Worm (Caenorhabditis elegans) whole organism, late embryonic: ENCODE results near the gene clec-70.

Source experiments
- C08G9.2 ChIP-seq: sonication (generic microtip); optimal IDR thresholded peaks from 2 replicates; lab custom pipeline; 2016; ENCODE audit warnings: mild to moderate bottlenecking, missing genetic modification characterization, moderate library complexity, missing compliant biosample characterization
- F13H6.1 ChIP-seq: sonication (generic microtip); optimal IDR thresholded peaks from 2 replicates; lab custom pipeline; 2016; ENCODE audit warnings: missing genetic modification characterization, missing compliant biosample characterization
- K02D7.2 ChIP-seq: sonication (generic microtip); optimal IDR thresholded peaks from 2 replicates; lab custom pipeline; 2017; ENCODE audit warnings: mild to moderate bottlenecking, missing genetic modification characterization, missing compliant biosample characterization
- K09A11.1 ChIP-seq: sonication (generic microtip); optimal IDR thresholded peaks from 2 replicates; lab custom pipeline; 2017; ENCODE audit warnings: antibody characterized with exemption, mild to moderate bottlenecking, missing genetic modification characterization, missing compliant biosample characterization; ENCODE audit not compliant: insufficient read depth
- Y22D7AL.16 ChIP-seq: sonication (generic microtip); optimal IDR thresholded peaks from 2 replicates; lab custom pipeline; 2016; ENCODE audit warnings: missing genetic modification characterization, missing compliant biosample characterization
- ahr-1 ChIP-seq: sonication (generic microtip); optimal IDR thresholded peaks from 2 replicates; lab custom pipeline; 2016; ENCODE audit warnings: missing genetic modification characterization, missing compliant biosample characterization
- ceh-14 ChIP-seq: sonication (generic microtip); optimal IDR thresholded peaks from 2 replicates; lab custom pipeline; 2016; ENCODE audit warnings: missing genotype, missing genetic modification characterization, missing compliant biosample characterization
- ceh-2 ChIP-seq: sonication (generic microtip); optimal IDR thresholded peaks from 2 replicates; lab custom pipeline; 2016; ENCODE audit warnings: missing genotype, missing genetic modification characterization, missing compliant biosample characterization
- ceh-24 ChIP-seq: sonication (generic microtip); optimal IDR thresholded peaks from 2 replicates; lab custom pipeline; 2016; ENCODE audit warnings: mild to moderate bottlenecking, missing genetic modification characterization, missing compliant biosample characterization
- ceh-30 ChIP-seq: fragments of 150-350 bp; optimal IDR thresholded peaks from 2 replicates; lab custom pipeline; 2014; ENCODE audit warnings: missing biosample characterization, missing genetic modification characterization
- ceh-45 ChIP-seq: fragments of 200-800 bp; sonication (Bioruptor generic); IDR thresholded peaks from 2 replicates; pipeline ENCODE4 v1.3.6; 2022; ENCODE audit warnings: missing genetic modification reagents, missing genetic modification characterization, missing compliant biosample characterization
- ceh-48 ChIP-seq: sonication (generic microtip); optimal IDR thresholded peaks from 2 replicates; lab custom pipeline; 2016; ENCODE audit warnings: missing genetic modification characterization, inconsistent platforms, missing compliant biosample characterization
- che-1 ChIP-seq: sonication (generic microtip); optimal IDR thresholded peaks from 2 replicates; lab custom pipeline; 2016; ENCODE audit warnings: mild to moderate bottlenecking, missing genetic modification characterization, missing compliant biosample characterization
- dmd-4 ChIP-seq: sonication (generic microtip); optimal IDR thresholded peaks from 2 replicates; lab custom pipeline; 2016; ENCODE audit warnings: borderline replicate concordance, missing genetic modification characterization, missing compliant biosample characterization
- dve-1 ChIP-seq: sonication (generic microtip); optimal IDR thresholded peaks from 2 replicates; lab custom pipeline; 2017; ENCODE audit warnings: antibody characterized with exemption, mild to moderate bottlenecking, missing genetic modification characterization, missing compliant biosample characterization
- elt-4 ChIP-seq: sonication (generic microtip); optimal IDR thresholded peaks from 2 replicates; lab custom pipeline; 2016; ENCODE audit warnings: missing genetic modification characterization, missing compliant biosample characterization
- ets-4 ChIP-seq: sonication (generic microtip); optimal IDR thresholded peaks from 2 replicates; lab custom pipeline; 2016; ENCODE audit warnings: missing genetic modification characterization, missing compliant biosample characterization
- fkh-6 ChIP-seq: sonication (generic microtip); optimal IDR thresholded peaks from 2 replicates; lab custom pipeline; 2016; ENCODE audit warnings: missing genetic modification characterization, missing compliant biosample characterization
- hlh-13 ChIP-seq: fragments of 200-800 bp; sonication (Bioruptor generic); optimal IDR thresholded peaks from 2 replicates; lab custom pipeline; 2018; ENCODE audit warnings: mild to moderate bottlenecking, missing genetic modification characterization, missing compliant biosample characterization
- hlh-30 ChIP-seq: sonication (generic microtip); optimal IDR thresholded peaks from 2 replicates; lab custom pipeline; 2017; ENCODE audit warnings: antibody characterized with exemption, missing genetic modification characterization, missing compliant biosample characterization; ENCODE audit not compliant: insufficient read depth
- lim-6 ChIP-seq: sonication (generic microtip); optimal IDR thresholded peaks from 2 replicates; lab custom pipeline; 2016; ENCODE audit warnings: missing genetic modification characterization, missing compliant biosample characterization
- lin-11 ChIP-seq: fragments of 200-800 bp; sonication (Bioruptor generic); optimal IDR thresholded peaks from 2 replicates; lab custom pipeline; 2018; ENCODE audit warnings: mild to moderate bottlenecking, missing genetic modification characterization, missing compliant biosample characterization
- nhr-11 ChIP-seq: fragments of 150-350 bp; optimal IDR thresholded peaks from 2 replicates; lab custom pipeline; 2014; ENCODE audit warnings: missing biosample characterization, missing genetic modification characterization
- nhr-232 ChIP-seq: sonication (generic microtip); optimal IDR thresholded peaks from 2 replicates; lab custom pipeline; 2016; ENCODE audit warnings: missing genetic modification characterization, missing compliant biosample characterization
- pag-3 ChIP-seq: sonication (generic microtip); optimal IDR thresholded peaks from 2 replicates; lab custom pipeline; 2016; ENCODE audit warnings: missing compliant biosample characterization, missing genetic modification characterization, borderline replicate concordance
- pax-1 ChIP-seq: fragments of 150-350 bp; optimal IDR thresholded peaks from 2 replicates; lab custom pipeline; 2014; ENCODE audit warnings: missing biosample characterization, missing genetic modification characterization
- pha-2 ChIP-seq: sonication (generic microtip); optimal IDR thresholded peaks from 2 replicates; lab custom pipeline; 2017; ENCODE audit warnings: mild to moderate bottlenecking, missing genetic modification characterization, missing compliant biosample characterization
- pha-4 ChIP-seq: fragments of 150-350 bp; optimal IDR thresholded peaks from 2 replicates; lab custom pipeline; 2018; ENCODE audit warnings: missing biosample characterization, missing genetic modification reagents, missing genetic modification characterization
- pqm-1 ChIP-seq: sonication (generic microtip); optimal IDR thresholded peaks from 2 replicates; lab custom pipeline; 2016; ENCODE audit warnings: missing genetic modification characterization, missing compliant biosample characterization
- sdc-2 ChIP-seq: sonication (generic microtip); optimal IDR thresholded peaks from 2 replicates; lab custom pipeline; 2016; ENCODE audit warnings: missing genotype, missing genetic modification characterization, missing compliant biosample characterization
- syd-9 ChIP-seq: sonication (generic microtip); optimal IDR thresholded peaks from 2 replicates; lab custom pipeline; 2016; ENCODE audit warnings: mild to moderate bottlenecking, missing genetic modification characterization, moderate library complexity, missing compliant biosample characterization
- tbx-7 ChIP-seq: sonication (generic microtip); optimal IDR thresholded peaks from 2 replicates; lab custom pipeline; 2016; ENCODE audit warnings: missing genotype, missing genetic modification characterization, missing compliant biosample characterization
- ttx-3 ChIP-seq: sonication (generic microtip); optimal IDR thresholded peaks from 2 replicates; lab custom pipeline; 2016; ENCODE audit warnings: missing genetic modification reagents, missing genetic modification characterization, missing compliant biosample characterization
- unc-3 ChIP-seq, 2 experiments: fragments of 200-800 bp in 1 of 2; sonication (Bioruptor generic) in 1 of 2; sonication (generic microtip) in 1 of 2; conservative IDR thresholded peaks in 1 of 2; optimal IDR thresholded peaks in 1 of 2; 2 replicates each; pipeline versions ENCODE4 v1.3.6 to Lab custom; 2016 to 2022; ENCODE audit warnings: missing compliant biosample characterization in 2 of 2, missing genetic modification characterization in 2 of 2, missing genetic modification reagents in 1 of 2
- unc-86 ChIP-seq: sonication (generic microtip); optimal IDR thresholded peaks from 2 replicates; lab custom pipeline; 2016; ENCODE audit warnings: missing genetic modification characterization, missing compliant biosample characterization
- zip-5 ChIP-seq: sonication (generic microtip); optimal IDR thresholded peaks from 2 replicates; lab custom pipeline; 2016; ENCODE audit warnings: missing genetic modification characterization, missing compliant biosample characterization
- ztf-16 ChIP-seq: sonication (generic microtip); optimal IDR thresholded peaks from 2 replicates; lab custom pipeline; 2017; ENCODE audit warnings: missing genetic modification characterization, missing compliant biosample characterization

clec-70 gene

DNA sequence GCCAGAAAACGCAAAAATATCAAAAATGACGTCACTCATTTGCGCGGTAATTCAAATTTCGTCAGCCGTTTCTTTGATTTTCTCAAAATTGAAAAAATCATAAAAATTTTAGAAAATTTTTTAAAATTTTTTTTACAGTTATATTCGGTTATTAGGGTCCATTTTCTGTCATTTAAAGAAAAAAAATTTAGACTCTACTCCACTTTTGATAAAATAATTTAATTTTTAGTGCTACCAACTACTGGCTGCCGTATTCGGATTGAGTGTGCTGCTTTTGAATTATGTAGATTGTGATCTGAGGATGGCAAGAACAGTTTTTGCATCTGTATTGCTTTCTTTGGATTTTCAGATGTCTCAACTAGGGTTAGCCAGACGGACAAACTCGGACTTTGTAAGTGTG lies 30.1 kb downstream of the clec-70 start, which contains the start of gene Y46C8AM.1:
Gene Y46C8AM.1 (plus strand): TSS at position 301 of the 400 bp plus-strand sequence.
- TF ChIP-seq ceh-48 (tag; lab: Kevin White, UChicago): no peak
- TF ChIP-seq K09A11.1: no peak
- TF ChIP-seq pqm-1 (tag; lab: Kevin White, UChicago): no peak
- no peak for TF ChIP-seq C08G9.2 (tag; lab: Kevin White, UChicago)
- TF ChIP-seq unc-86 (tag; lab: Kevin White, UChicago): no peak
- no peak for TF ChIP-seq dve-1 (tag; lab: Kevin White, UChicago)
- TF ChIP-seq pax-1: no peak
- TF ChIP-seq unc-3 (GFP tag; conservative IDR thresholded peaks at IDR 0.05; lab: Robert Waterston, UW): no peak
- no peak for TF ChIP-seq unc-3 (tag; optimal IDR thresholded peaks at IDR 0.05; lab: Kevin White, UChicago)
- TF ChIP-seq ceh-45 (GFP tag; lab: Robert Waterston, UW): no peak
- TF ChIP-seq nhr-11: no peak
- no peak for TF ChIP-seq zip-5
- no peak for TF ChIP-seq ceh-2 (tag; lab: Kevin White, UChicago)
- no peak for TF ChIP-seq hlh-30 (tag; lab: Kevin White, UChicago)
- TF ChIP-seq lim-6 (tag; lab: Kevin White, UChicago): no peak
- no peak for TF ChIP-seq ahr-1
- no peak for TF ChIP-seq nhr-232 (tag; lab: Kevin White, UChicago)
- TF ChIP-seq Y22D7AL.16 (tag; lab: Kevin White, UChicago): no peak
- no peak for TF ChIP-seq lin-11 (tag; lab: Kevin White, UChicago)
- TF ChIP-seq ets-4 (tag; lab: Kevin White, UChicago): no peak

DNA sequence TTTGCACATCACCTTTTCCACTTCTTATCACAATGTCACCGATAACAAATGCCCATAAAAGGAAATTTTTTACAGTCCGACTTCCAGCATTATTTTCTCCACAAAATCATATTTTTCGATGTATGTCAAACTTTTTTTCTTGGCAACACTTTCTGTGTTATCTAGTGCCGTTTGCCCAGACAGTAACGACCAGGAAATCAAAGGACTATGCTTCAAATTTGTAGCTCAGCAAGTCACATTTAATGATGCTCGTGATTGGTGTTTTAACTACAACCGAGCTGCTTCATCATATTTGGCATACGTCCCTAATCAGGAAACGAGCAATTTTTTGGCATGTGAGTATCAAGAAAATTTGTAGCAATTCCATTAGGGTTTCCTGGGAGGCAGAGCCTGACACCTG lies 31.0 kb downstream of the clec-70 start:
- TF ChIP-seq syd-9 (tag; lab: Kevin White, UChicago): no peak

DNA sequence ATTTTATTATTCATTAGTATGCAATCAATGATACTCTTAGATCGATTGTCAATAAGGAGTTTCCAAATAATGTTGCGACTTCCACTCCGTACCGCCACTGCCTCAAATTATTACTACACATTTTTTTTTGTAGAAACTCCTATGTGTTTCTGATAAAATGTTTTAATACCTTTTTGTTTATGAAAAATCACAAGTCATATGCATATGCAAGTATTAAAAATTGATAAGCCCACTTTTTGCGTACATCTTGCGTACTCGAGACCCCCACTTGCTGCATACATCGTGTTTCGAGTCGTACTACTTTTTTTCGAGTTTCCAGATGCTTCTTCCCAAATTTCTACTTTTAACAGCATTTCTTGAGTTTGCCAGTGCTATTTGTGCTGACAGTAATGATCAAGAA lies 32.5 kb downstream of the clec-70 start, which contains the start of gene clec-76:
Gene clec-76 (plus strand): TSS at position 234 of the 400 bp plus-strand sequence.
- TF ChIP-seq K02D7.2 (no peak), pha-2 (no peak), pag-3 (tag; lab: Kevin White, UChicago) (no peak), che-1 (tag; lab: Kevin White, UChicago) (no peak), ttx-3 (tag; lab: Kevin White, UChicago) (no peak), K09A11.1 (no peak)

DNA sequence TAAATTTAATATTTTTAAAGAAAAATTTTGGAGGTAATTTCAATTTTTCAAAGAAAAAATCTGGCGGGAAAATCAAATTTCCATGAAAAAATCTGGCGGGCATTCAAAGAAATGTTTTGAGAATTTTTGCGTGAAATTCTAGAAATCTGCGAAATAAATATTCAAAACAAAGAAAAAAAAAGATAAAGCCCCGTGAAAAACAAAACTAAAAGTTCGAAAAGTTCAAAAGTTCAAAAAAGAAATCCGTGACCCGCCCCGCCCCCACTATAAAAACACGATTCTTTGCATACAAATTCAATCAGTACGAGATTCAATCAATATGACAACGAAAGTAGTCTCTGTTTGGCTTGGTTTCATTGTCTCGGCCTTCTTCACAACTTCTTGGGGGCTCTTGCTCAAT lies 40.5 kb downstream of the clec-70 start, which contains the start of gene clec-79:
Gene clec-79 (plus strand): TSS at position 301 of the 400 bp plus-strand sequence.
- TF ChIP-seq pha-4 (tag; lab: Kevin White, UChicago): no peak
- no peak for TF ChIP-seq ceh-30

DNA sequence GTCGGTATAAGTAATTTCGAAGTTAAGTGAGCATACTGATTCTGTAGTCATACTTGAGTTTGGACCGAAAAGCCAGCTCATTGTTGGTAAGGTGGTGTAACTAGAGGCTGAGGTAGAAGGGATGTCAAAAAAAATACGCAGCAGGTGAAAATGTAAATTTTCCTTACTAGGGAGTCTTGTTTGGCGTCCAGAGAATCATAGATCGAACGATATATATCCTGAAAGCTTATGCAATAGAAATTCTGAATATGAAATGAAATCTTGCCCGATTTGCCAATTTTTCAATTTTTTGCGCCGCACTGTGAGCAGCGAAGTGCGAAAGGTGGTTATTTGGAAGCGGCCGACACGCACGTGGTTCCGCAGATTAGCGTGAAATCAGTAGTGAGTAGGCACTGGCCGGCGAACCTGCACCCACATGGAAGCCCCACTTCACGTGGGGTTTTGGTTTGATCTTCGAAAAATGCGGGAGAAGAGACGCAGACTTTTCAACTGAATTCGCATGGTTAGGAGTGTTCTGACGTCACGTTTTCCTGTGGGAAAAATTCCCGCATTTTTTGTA lies 45.5 kb downstream of the clec-70 start, which contains the start of gene srh-220:
Gene srh-220 (minus strand): TSS at position 51 of the 559 bp plus-strand sequence.
- TF ChIP-seq ceh-14 (tag; lab: Kevin White, UChicago) (no peak), tbx-7 (tag; lab: Kevin White, UChicago) (no peak), pha-4 (tag; lab: Kevin White, UChicago) (no peak), fkh-6 (tag; lab: Kevin White, UChicago) (no peak), ceh-24 (tag; lab: Kevin White, UChicago) (no peak)
- TF ChIP-seq, all 69 proteins: peak for 0

DNA sequence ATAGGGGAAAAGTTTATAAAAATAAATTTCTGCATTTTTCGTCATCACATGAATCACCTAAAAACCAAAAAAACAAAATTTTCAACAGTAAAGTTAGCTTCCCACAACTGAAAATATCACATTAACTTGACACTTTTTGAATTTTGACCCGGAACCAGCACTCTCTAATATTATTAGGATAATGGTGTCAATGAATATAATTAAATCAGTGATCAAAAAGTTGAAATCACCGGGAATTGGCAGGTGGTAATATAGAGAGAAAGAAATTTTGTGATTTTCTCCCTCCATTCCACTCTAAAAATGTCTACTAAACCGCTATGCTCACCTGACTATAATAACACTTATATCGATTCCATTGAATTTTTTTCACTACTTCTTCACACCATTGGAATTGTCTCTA lies 47.0 kb downstream of the clec-70 start, which contains the start of gene srh-222:
Gene srh-222 (plus strand): TSS at position 301 of the 400 bp plus-strand sequence.
- TF ChIP-seq hlh-13 (GFP tag; lab: Kevin White, UChicago) (no peak), sdc-2 (tag; lab: Kevin White, UChicago) (no peak), ztf-16 (no peak), ceh-2 (tag; lab: Kevin White, UChicago) (no peak), dmd-4 (tag; lab: Kevin White, UChicago) (no peak), dve-1 (tag; lab: Kevin White, UChicago) (no peak), F13H6.1 (tag; lab: Kevin White, UChicago) (no peak), hlh-30 (tag; lab: Kevin White, UChicago) (no peak), fkh-6 (tag; lab: Kevin White, UChicago) (no peak), elt-4 (tag; lab: Kevin White, UChicago) (no peak), ceh-14 (tag; lab: Kevin White, UChicago) (no peak), ttx-3 (tag; lab: Kevin White, UChicago) (no peak)
